Fruit fly (Drosophila melanogaster): ENCODE measurements around the gene CG13465.

CG13465 gene

DNA sequence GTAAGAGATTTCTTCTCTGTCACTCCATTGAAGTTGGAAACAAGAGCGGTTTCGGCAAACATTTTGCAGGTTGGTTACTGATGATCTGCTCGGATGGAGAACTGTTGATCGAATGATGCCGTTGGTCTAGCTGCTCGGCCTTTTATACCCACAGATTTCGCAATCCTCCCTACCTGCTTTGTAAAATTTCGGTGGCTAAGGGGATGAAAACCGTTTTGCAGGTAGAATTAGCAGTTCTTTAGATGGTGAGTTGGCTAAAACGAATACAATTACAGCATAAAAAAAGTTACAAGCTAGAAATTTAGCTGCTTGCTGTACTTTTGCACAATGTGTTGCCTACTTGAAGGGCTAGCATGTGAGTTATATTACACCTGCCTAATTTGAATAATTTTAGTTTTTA is at the start of gene CG13465:
TSS of gene CG13465 (minus strand) at position 101 of the 400 bp plus-strand sequence.
- TF ChIP-seq CG5204 (GFP tag; optimal IDR thresholded peaks at IDR 0.05) (no peak), toe (GFP tag; optimal IDR thresholded peaks at IDR 0.05) (no peak), CG7045 (GFP tag; optimal IDR thresholded peaks at IDR 0.05) (no peak), cic (GFP tag; optimal IDR thresholded peaks at IDR 0.05) (no peak), kay (GFP tag; ENCODE audit: borderline replicate concordance) (no peak), CG1620 (GFP tag; optimal IDR thresholded peaks at IDR 0.05) (no peak), tj (GFP tag; optimal IDR thresholded peaks at IDR 0.05) (no peak), Mnt (GFP tag; optimal IDR thresholded peaks at IDR 0.05) (no peak), Hr96 (GFP tag; optimal IDR thresholded peaks at IDR 0.05) (no peak), cnc (optimal IDR thresholded peaks at IDR 0.05) (no peak), CG11617 (GFP tag; optimal IDR thresholded peaks at IDR 0.05) (no peak), CG33017 (tag; optimal IDR thresholded peaks at IDR 0.05) (no peak), CG14711 (tag; optimal IDR thresholded peaks at IDR 0.05) (no peak), Clk (GFP tag; optimal IDR thresholded peaks at IDR 0.05) (no peak), Crg-1 (GFP tag; optimal IDR thresholded peaks at IDR 0.05) (no peak), CG7101 (tag; optimal IDR thresholded peaks at IDR 0.05) (no peak), bab1 (GFP tag; optimal IDR thresholded peaks at IDR 0.05) (no peak), CG12768 (GFP tag; optimal IDR thresholded peaks at IDR 0.05) (no peak)

DNA sequence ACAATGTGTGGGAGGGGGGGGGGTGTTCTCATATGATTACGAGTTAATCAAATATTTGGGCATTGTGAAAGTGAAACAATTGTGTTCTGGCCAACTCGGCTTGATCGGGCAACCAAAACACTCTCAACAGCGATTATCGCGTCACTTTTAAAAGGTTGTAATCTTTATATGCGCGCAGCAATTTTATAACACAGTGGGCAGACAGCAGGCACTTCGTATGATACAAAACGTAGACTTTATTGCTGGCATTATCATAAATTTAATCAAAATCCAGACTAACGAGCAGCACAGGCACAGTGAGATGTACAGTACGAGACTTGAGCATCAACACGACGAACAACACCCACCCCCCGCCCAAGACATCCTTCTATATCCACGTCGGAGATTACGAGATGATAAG is 48.7 kb upstream of the CG13465 start:
- TF ChIP-seq pad (GFP tag; optimal IDR thresholded peaks at IDR 0.05) (no peak), CG7045 (GFP tag; optimal IDR thresholded peaks at IDR 0.05) (peak; percentile 37), ovo (GFP tag; optimal IDR thresholded peaks at IDR 0.05) (no peak), cic (GFP tag; optimal IDR thresholded peaks at IDR 0.05) (peak; percentile 71), cnc (optimal IDR thresholded peaks at IDR 0.05) (no peak), CG12768 (GFP tag; optimal IDR thresholded peaks at IDR 0.05) (peak; percentile 53), CG33017 (tag; optimal IDR thresholded peaks at IDR 0.05) (peak; percentile 27), toe (GFP tag; optimal IDR thresholded peaks at IDR 0.05) (peak; percentile 6), Crg-1 (GFP tag; optimal IDR thresholded peaks at IDR 0.05) (no peak), Clk (GFP tag; optimal IDR thresholded peaks at IDR 0.05) (no peak), CG11617 (GFP tag; optimal IDR thresholded peaks at IDR 0.05) (peak; percentile 7), tj (GFP tag; optimal IDR thresholded peaks at IDR 0.05) (peak; percentile 15), CG7101 (tag; optimal IDR thresholded peaks at IDR 0.05) (no peak), kay (GFP tag; ENCODE audit: borderline replicate concordance) (peak; percentile 11), CG1620 (GFP tag; optimal IDR thresholded peaks at IDR 0.05) (no peak), Hr96 (GFP tag; optimal IDR thresholded peaks at IDR 0.05) (no peak)

DNA sequence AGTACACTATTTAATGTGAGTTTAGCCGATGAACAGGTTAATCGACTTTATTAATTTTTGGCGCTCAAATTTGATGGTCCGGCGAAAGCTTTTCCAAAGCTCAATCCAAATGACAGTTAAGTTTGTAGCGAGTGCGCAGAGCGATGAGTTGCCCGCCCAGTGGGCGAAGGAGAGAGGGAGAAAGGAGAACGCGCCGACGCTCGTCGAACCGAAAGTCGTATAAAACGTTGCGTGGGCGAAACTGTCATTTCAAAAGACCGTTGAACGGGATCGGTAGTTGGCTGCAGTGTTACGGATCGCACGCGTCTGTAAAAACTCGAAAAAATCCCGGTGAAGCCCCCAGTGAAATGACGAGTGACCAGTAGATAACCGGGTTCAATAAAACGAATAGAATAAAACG is 47.9 kb upstream of the CG13465 start, which contains the start of gene Zip71B:
TSS of gene Zip71B (plus strand) at position 265 of the 400 bp plus-strand sequence.
- TF ChIP-seq CG1620 (GFP tag; optimal IDR thresholded peaks at IDR 0.05) (no peak), Mnt (GFP tag; optimal IDR thresholded peaks at IDR 0.05) (peak; percentile 23), kay (GFP tag; ENCODE audit: borderline replicate concordance) (peak; percentile 76)

DNA sequence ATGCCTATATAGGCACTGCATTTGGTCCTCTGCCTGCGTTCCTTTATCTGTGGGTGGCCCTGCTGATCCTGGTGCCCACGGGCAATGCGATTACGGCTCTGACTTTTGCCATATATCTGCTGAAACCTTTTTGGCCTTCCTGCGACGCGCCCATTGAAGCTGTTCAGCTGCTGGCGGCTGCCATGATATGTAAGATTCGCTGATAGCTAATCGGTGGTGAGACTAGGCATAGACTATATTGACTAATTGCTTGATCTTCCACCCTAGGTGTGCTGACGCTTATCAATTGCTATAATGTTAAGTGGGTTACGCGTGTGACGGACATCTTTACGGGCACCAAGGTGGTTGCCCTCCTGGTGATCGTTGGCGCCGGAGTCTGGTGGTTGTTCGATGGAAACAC is 45.7 kb upstream of the CG13465 start:
- TF ChIP-seq toe (GFP tag; optimal IDR thresholded peaks at IDR 0.05), result no peak
- TF ChIP-seq Mnt (GFP tag; optimal IDR thresholded peaks at IDR 0.05), result no peak
- no peak for TF ChIP-seq ovo (GFP tag; optimal IDR thresholded peaks at IDR 0.05)
- no peak for TF ChIP-seq CG12768 (GFP tag; optimal IDR thresholded peaks at IDR 0.05)
- TF ChIP-seq Clk (GFP tag; optimal IDR thresholded peaks at IDR 0.05), result no peak
- no peak for TF ChIP-seq tj (GFP tag; optimal IDR thresholded peaks at IDR 0.05)
- no peak for TF ChIP-seq bab1 (GFP tag; optimal IDR thresholded peaks at IDR 0.05)
- no peak for TF ChIP-seq CG33017 (tag; optimal IDR thresholded peaks at IDR 0.05)
- TF ChIP-seq CG1620 (GFP tag; optimal IDR thresholded peaks at IDR 0.05), result no peak
- no peak for TF ChIP-seq pad (GFP tag; optimal IDR thresholded peaks at IDR 0.05)
- TF ChIP-seq Crg-1 (GFP tag; optimal IDR thresholded peaks at IDR 0.05), result no peak
- TF ChIP-seq CG7101 (tag; optimal IDR thresholded peaks at IDR 0.05), result no peak
- TF ChIP-seq CG7045 (GFP tag; optimal IDR thresholded peaks at IDR 0.05), result no peak
- TF ChIP-seq CG11617 (GFP tag; optimal IDR thresholded peaks at IDR 0.05), result no peak
- TF ChIP-seq cnc (optimal IDR thresholded peaks at IDR 0.05), result no peak

DNA sequence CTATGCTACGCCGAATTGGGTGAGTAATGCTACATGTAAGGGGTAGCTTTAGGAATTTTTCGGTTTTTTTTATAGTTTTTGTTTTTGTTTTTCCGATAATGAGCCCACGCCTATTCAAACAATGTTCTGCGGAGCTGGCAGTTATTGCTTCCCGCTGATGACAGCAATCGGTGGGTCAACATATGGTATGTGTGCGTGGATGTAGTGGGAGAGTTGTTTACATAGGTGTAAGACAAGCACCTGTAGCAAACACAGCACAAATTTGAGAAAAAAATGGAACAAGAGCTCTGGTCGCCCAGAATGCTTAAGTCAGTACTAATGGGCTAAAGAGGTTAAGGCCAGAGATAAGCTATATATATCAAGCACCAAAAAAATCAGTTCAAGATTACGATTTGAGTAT is 44.1 kb upstream of the CG13465 start:
- TF ChIP-seq pad (GFP tag; optimal IDR thresholded peaks at IDR 0.05) (no peak), tj (GFP tag; optimal IDR thresholded peaks at IDR 0.05) (peak; percentile 64), bab1 (GFP tag; optimal IDR thresholded peaks at IDR 0.05) (no peak), Crg-1 (GFP tag; optimal IDR thresholded peaks at IDR 0.05) (no peak), cnc (optimal IDR thresholded peaks at IDR 0.05) (no peak), CG14711 (tag; optimal IDR thresholded peaks at IDR 0.05) (no peak)

DNA sequence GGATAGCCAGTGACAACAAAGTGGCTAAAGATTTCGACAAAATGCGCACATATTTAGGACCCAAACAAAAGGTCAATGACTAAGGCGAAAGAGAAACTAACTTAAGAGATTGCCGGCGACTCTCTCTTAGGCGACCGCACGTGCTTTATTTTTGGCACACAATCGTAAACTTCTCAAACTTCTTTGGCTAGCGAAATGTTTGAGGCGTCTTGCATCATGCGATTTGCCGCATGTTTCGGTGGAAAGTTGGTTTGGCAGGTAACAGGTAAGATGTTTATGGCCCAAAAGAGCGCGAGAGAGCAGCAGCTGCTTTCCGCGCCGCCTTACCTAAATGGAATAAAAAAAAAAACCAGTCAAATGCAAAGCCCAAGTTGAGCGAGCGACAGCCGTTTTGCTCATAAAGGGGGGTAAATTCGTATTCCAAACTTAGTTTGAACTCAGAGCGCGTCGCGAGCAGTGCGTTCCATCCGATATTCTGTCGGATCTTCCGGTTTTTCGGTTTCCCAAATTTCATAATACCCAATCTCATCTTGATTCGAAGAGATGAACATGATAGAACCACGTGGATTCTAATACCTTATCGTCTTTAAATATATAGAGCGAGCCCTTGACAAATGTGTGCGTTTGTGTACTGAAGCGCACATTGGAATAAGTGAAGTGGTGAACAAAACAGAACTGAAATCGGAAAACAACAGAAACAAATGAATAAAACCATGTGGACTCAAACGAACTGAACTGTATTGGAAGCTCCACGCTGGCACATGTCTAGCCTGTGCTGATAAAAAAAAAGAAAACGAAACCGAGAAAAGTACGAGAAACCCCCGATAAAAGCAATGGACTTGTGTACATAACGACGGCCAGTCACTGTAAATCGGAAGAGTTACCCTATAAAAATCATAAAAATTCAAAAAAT is 43.1 kb upstream of the CG13465 start:
- no peak for TF ChIP-seq Clk (GFP tag; optimal IDR thresholded peaks at IDR 0.05)
- TF ChIP-seq CG14711 (tag; optimal IDR thresholded peaks at IDR 0.05), result no peak
- TF ChIP-seq CG11617 (GFP tag; optimal IDR thresholded peaks at IDR 0.05), result no peak
- no peak for TF ChIP-seq cnc (optimal IDR thresholded peaks at IDR 0.05)
- TF ChIP-seq toe (GFP tag; optimal IDR thresholded peaks at IDR 0.05), result no peak
- no peak for TF ChIP-seq CG33017 (tag; optimal IDR thresholded peaks at IDR 0.05)
- TF ChIP-seq tj (GFP tag; optimal IDR thresholded peaks at IDR 0.05), result no peak
- TF ChIP-seq Crg-1 (GFP tag; optimal IDR thresholded peaks at IDR 0.05), result no peak
- TF ChIP-seq ovo (GFP tag; optimal IDR thresholded peaks at IDR 0.05), result no peak
- no peak for TF ChIP-seq kay (GFP tag; ENCODE audit: borderline replicate concordance)
- no peak for TF ChIP-seq CG5204 (GFP tag; optimal IDR thresholded peaks at IDR 0.05)
- TF ChIP-seq CG1620 (GFP tag; optimal IDR thresholded peaks at IDR 0.05), result no peak
- no peak for TF ChIP-seq pad (GFP tag; optimal IDR thresholded peaks at IDR 0.05)
- TF ChIP-seq cic (GFP tag; optimal IDR thresholded peaks at IDR 0.05), result peak; percentile 12
- no peak for TF ChIP-seq Hr96 (GFP tag; optimal IDR thresholded peaks at IDR 0.05)
- TF ChIP-seq Mnt (GFP tag; optimal IDR thresholded peaks at IDR 0.05), result peak; percentile 58
- TF ChIP-seq CG7045 (GFP tag; optimal IDR thresholded peaks at IDR 0.05), result no peak
- peak; percentile 23 for TF ChIP-seq CG12768 (GFP tag; optimal IDR thresholded peaks at IDR 0.05)
- TF ChIP-seq CG7101 (tag; optimal IDR thresholded peaks at IDR 0.05), result no peak
- no peak for TF ChIP-seq bab1 (GFP tag; optimal IDR thresholded peaks at IDR 0.05)

All from whole organism, adult.